Worm (Caenorhabditis elegans): ENCODE results near the gene srh-303.

- no peak for TF ChIP-seq nhr-237 (tag; optimal IDR thresholded peaks at IDR 0.05)
- no peak for TF ChIP-seq lsy-2 (tag; optimal IDR thresholded peaks at IDR 0.05)
- TF ChIP-seq lin-13 (tag; optimal IDR thresholded peaks at IDR 0.05): no peak
- TF ChIP-seq nhr-76 (tag; optimal IDR thresholded peaks at IDR 0.05): no peak
Measured at ce11 chrV:17871049-17871448, 39.6 kb downstream of the srh-303 start, which contains the start of gene phf-14.

Measured in whole organism, mixed stage, embryonic.